Worm (Caenorhabditis elegans): Measurements from ENCODE around the gene C36A4.10.
A peak's percentile ranks its signal among the peaks of the same experiment; 100 is the strongest.

C36A4.10 gene

DNA sequence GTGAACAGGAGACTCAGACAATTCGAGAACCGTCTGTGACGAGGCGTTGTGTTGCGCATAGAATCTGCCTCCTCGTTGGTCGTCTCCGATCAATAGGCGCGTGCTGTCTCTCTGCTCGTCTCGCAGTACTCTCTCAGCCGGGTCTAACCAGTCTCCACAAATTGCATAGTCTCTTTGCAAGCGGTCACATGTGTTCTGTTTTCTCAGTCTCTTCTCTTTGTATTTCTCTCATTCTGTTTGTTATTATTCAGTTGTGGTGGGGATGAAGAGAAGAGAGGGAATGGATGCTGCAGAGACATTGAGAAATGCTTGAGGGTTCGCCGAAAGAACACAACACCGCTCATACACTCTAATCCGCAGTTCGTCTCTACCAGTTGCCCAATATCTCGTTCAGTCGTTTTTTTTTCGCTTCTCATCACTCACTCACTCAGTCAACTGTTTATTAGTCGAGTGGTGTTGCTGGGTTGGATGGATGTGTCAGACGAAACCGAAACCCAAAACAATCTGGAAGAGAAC, 29.8 kb downstream of the C36A4.10 start (continued):
- TF ChIP-seq sma-9 (GFP tag; optimal IDR thresholded peaks at IDR 0.05) (peak; percentile 98), sma-9 (tag; optimal IDR thresholded peaks at IDR 0.05) (peak; percentile 8), ceh-82 (tag; optimal IDR thresholded peaks at IDR 0.05) (peak; percentile 51), peb-1 (tag; optimal IDR thresholded peaks at IDR 0.05) (no peak), blmp-1 (tag; optimal IDR thresholded peaks at IDR 0.05; ENCODE audit: insufficient read depth) (peak; percentile 82), skn-1 (tag; optimal IDR thresholded peaks at IDR 0.05) (peak; percentile 73), lin-13 (GFP tag; optimal IDR thresholded peaks at IDR 0.05) (peak; percentile 91)

DNA sequence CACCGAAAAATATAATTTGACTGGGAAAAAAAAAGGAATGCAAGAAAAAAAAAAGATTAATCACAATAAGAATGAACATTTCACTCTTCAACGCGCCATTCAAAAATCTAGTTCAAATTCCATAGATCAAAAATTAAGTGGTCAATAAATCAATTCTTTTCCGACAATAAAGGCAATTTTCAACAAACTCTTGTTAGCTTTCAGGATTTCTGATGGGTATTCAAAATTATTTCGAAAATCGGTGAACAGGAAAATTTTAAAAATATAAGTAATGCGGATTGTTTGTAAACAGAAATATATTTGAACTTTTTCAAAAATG, 30.4 kb downstream of the C36A4.10 start:
- no peak for TF ChIP-seq lin-39 (tag; optimal IDR thresholded peaks at IDR 0.05)
- no peak for TF ChIP-seq elt-1 (tag; optimal IDR thresholded peaks at IDR 0.05)
- TF ChIP-seq nhr-129 (tag; optimal IDR thresholded peaks at IDR 0.05): no peak
- no peak for TF ChIP-seq nhr-11 (tag; optimal IDR thresholded peaks at IDR 0.05)

DNA sequence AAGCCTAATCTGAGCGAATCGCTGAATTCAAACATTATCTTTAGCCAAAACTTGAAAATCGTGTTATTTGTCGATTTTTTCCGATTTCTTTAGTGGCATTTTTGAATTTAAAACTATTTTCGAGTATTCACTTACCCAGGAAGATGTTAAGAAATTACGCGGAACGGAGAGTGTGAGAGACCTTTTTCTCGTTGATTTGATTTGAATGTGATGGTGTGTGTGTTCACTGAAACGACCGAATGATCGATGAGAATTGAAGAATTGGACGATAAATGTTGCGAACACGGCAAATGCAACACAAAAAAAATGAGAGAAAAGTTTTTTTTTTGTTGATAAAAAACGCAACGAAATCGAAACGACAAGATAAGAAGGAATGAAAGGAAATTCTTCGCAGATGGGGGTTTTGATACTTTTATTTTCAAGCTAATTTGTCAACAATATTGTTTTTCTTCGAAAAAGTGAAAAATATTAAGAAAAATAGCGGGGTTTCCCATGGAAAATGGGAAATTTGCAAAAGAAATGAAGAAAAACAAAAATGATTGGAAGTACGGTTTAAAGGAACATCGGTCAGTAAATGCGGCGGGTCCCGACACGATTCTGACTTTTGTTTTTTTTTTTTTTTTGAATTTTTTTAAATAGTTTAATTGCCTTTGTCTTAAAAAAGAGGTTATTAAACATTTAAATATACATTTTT, 30.9 kb downstream of the C36A4.10 start, which contains the start of gene mtm-3:
mtm-3 (minus strand) TSS at position 228 of the 694 bp plus-strand sequence.
- TF ChIP-seq fos-1 (tag; optimal IDR thresholded peaks at IDR 0.05) (peak; percentile 48), lin-13 (GFP tag; optimal IDR thresholded peaks at IDR 0.05) (no peak), blmp-1 (tag; optimal IDR thresholded peaks at IDR 0.05; ENCODE audit: insufficient read depth) (peak; percentile 53)

DNA sequence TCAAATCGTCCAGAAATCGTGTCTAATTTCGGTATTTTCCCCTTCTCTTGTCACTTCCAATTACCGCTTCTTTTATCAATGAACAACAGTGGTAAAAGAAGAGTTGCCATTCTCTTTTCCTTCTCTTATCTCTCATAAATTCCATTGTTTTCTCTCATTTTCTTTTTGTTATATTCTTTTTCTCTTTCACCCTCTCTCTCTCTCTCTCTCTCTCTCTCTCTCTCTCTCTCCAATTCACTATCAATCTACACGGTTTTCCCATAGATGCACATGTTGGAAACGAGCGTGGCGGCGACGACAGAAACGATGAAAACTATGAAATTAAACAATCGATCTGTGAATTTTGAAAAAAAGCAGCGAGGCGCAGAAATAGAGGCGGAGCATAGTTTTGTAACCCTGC, 32.1 kb downstream of the C36A4.10 start:
- TF ChIP-seq mbf-1 (tag; optimal IDR thresholded peaks at IDR 0.05) (no peak), F13H6.1 (tag; optimal IDR thresholded peaks at IDR 0.05) (peak; percentile 17), egl-27 (tag; optimal IDR thresholded peaks at IDR 0.05) (peak; percentile 39), mab-5 (tag; optimal IDR thresholded peaks at IDR 0.05) (no peak), crh-2 (tag; optimal IDR thresholded peaks at IDR 0.05) (peak; percentile 66), nhr-129 (tag; optimal IDR thresholded peaks at IDR 0.05) (peak; percentile 36), nhr-25 (tag; optimal IDR thresholded peaks at IDR 0.05) (peak; percentile 31), sma-3 (GFP tag; optimal IDR thresholded peaks at IDR 0.05) (peak; percentile 39), fos-1 (tag; optimal IDR thresholded peaks at IDR 0.05) (peak; percentile 18), gmeb-1 (tag; optimal IDR thresholded peaks at IDR 0.05) (peak; percentile 32), sma-9 (GFP tag; optimal IDR thresholded peaks at IDR 0.05) (peak; percentile 53), sma-9 (tag; optimal IDR thresholded peaks at IDR 0.05) (no peak), lsy-2 (tag; optimal IDR thresholded peaks at IDR 0.05) (peak in 1 of 2 experiments; percentile 39), sem-4 (tag; optimal IDR thresholded peaks at IDR 0.05) (no peak), blmp-1 (tag; optimal IDR thresholded peaks at IDR 0.05; ENCODE audit: insufficient read depth) (peak; percentile 39), C34F6.9 (tag; optimal IDR thresholded peaks at IDR 0.05) (peak; percentile 12), unc-55 (GFP tag; optimal IDR thresholded peaks at IDR 0.05) (no peak), Y55F3AM.14 (GFP tag; optimal IDR thresholded peaks at IDR 0.05) (no peak)

DNA sequence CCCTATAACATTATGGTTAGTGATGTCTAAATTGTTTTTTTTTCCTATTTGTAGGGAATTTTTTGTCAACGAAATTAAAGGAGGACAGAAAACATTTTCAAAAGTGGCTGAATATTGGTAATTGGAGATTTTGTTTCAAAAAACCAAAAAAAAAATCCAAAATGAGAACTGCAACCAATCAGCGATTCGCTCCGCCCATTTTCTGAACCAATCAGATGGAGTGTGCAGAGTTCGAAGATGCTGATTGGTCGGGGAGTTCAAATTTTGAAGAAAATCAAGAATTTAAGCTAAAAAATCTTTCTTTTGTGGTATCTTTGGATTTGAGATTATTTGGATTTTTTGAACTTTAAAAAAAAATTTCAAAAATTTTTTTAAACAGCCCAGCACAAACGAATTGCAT, 32.9 kb downstream of the C36A4.10 start:
- TF ChIP-seq peb-1 (tag; optimal IDR thresholded peaks at IDR 0.05) (no peak), ceh-82 (tag; optimal IDR thresholded peaks at IDR 0.05) (no peak), alr-1 (tag; optimal IDR thresholded peaks at IDR 0.05) (no peak), nhr-23 (tag; optimal IDR thresholded peaks at IDR 0.05) (no peak), ztf-4 (tag; optimal IDR thresholded peaks at IDR 0.05) (no peak), elt-1 (tag; optimal IDR thresholded peaks at IDR 0.05) (no peak), lin-13 (GFP tag; optimal IDR thresholded peaks at IDR 0.05) (peak; percentile 23), crh-2 (tag; optimal IDR thresholded peaks at IDR 0.05) (no peak), lsy-2 (tag; optimal IDR thresholded peaks at IDR 0.05) (no peak)

DNA sequence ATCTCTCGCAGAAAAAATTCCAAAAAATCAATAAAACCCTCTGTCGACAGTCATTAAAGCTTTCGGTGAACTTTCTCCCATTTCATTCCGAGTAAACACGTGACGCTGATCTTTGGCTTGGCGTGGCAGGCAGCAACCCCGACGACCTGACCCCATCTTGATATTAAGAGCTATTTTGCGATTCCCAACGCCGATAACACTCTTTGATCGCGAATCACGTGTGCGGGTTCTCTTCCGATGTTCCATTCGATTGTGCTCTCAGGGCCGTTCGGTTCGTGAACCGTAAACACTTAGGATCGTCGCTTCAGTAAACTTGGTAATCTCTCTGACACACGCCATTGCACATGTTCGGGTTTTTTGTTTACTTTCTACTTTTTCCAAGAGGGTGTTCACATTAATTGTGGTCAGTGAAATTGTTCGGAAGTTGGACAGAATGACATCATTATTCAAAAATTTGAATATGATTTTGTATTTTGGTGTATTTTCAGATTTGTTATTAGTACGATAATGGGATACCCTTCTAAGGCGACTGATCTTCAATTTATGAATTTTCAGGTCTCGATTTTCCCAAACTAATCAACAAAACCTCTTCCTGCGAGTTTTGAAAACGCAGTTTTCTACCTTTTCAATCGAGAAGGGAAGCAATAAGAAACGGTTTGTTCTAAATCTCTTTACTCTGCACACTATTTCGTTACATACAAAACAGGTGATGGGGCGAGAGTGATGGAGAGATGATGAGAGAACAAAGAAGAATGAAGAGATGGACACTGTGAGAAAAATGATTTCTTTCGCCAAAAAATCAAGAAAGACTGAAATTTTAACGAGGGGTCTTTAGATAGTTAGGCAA, 33.9 kb downstream of the C36A4.10 start:
- TF ChIP-seq snpc-4 (tag; optimal IDR thresholded peaks at IDR 0.05) (no peak), elt-3 (tag; optimal IDR thresholded peaks at IDR 0.05) (no peak), nhr-23 (tag; optimal IDR thresholded peaks at IDR 0.05) (peak; percentile 83), elt-1 (tag; optimal IDR thresholded peaks at IDR 0.05) (peak; percentile 91), sem-4 (tag; optimal IDR thresholded peaks at IDR 0.05) (peak; percentile 86), ZK546.5 (tag; optimal IDR thresholded peaks at IDR 0.05) (no peak), sma-9 (GFP tag; optimal IDR thresholded peaks at IDR 0.05) (peak; percentile 91), sma-9 (tag; optimal IDR thresholded peaks at IDR 0.05) (no peak), ztf-4 (tag; optimal IDR thresholded peaks at IDR 0.05) (no peak), lin-11 (tag; optimal IDR thresholded peaks at IDR 0.05) (no peak), mdl-1 (tag; optimal IDR thresholded peaks at IDR 0.05) (peak; percentile 18 to 48), nhr-237 (tag; optimal IDR thresholded peaks at IDR 0.05) (no peak), crh-2 (tag; optimal IDR thresholded peaks at IDR 0.05) (peak; percentile 47), F13H6.1 (tag; optimal IDR thresholded peaks at IDR 0.05) (peak; percentile 50), lin-13 (GFP tag; optimal IDR thresholded peaks at IDR 0.05) (peak; percentile 0), nhr-11 (tag; optimal IDR thresholded peaks at IDR 0.05) (no peak), fos-1 (tag; optimal IDR thresholded peaks at IDR 0.05) (peak; percentile 31), nhr-21 (tag; optimal IDR thresholded peaks at IDR 0.05) (peak; percentile 22), alr-1 (tag; optimal IDR thresholded peaks at IDR 0.05) (no peak), egl-27 (tag; optimal IDR thresholded peaks at IDR 0.05) (peak; percentile 27), ceh-16 (tag; optimal IDR thresholded peaks at IDR 0.05) (peak; percentile 88), ztf-11 (tag; optimal IDR thresholded peaks at IDR 0.05) (no peak), nhr-129 (tag; optimal IDR thresholded peaks at IDR 0.05) (peak; percentile 35), Y55F3AM.14 (GFP tag; optimal IDR thresholded peaks at IDR 0.05) (no peak)

Measured in whole organism, L2 larva.